Worm (Caenorhabditis elegans): ENCODE measurements around the gene emb-1.

emb-1 gene

DNA sequence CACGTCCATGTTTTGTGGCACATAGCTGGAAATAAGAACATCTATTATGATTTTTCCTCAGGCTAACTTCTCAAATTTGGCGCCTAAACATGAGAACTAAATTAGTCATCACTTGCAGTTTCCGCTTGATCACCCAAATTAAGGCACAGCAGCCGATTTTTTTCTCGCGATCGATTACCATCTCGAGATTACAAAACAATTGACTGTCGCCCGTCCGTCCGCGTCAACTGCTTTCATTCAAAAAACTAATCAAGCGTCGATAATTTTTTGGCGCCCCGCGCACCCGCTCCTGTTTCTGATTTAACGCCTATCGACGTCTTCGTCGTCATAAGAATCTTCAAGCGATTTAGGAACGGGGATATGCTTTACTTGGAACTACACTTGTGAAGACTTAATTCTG, 35.6 kb upstream of the emb-1 start:
- TF ChIP-seq F13C5.2 (tag; optimal IDR thresholded peaks at IDR 0.05) (no peak), hnd-1 (tag; optimal IDR thresholded peaks at IDR 0.05) (no peak), tra-4 (tag; optimal IDR thresholded peaks at IDR 0.05) (no peak), ceh-13 (GFP tag; optimal IDR thresholded peaks at IDR 0.05) (no peak), hmbx-1 (tag; optimal IDR thresholded peaks at IDR 0.05) (no peak), tbx-11 (GFP tag; IDR thresholded peaks at IDR 0.05) (no peak), scrt-1 (GFP tag; IDR thresholded peaks at IDR 0.05) (no peak), flt-1 (GFP tag; IDR thresholded peaks at IDR 0.05) (no peak), ama-1 (optimal IDR thresholded peaks at IDR 0.05) (no peak), ets-7 (tag; optimal IDR thresholded peaks at IDR 0.05) (no peak), hmg-4 (GFP tag; optimal IDR thresholded peaks at IDR 0.05) (no peak), pes-1 (GFP tag; IDR thresholded peaks at IDR 0.05) (no peak), sea-1 (GFP tag; conservative IDR thresholded peaks at IDR 0.05) (no peak), tbx-37 (GFP tag; conservative IDR thresholded peaks at IDR 0.05) (no peak), B0310.2 (tag; optimal IDR thresholded peaks at IDR 0.05) (no peak), ceh-36 (tag; optimal IDR thresholded peaks at IDR 0.05) (no peak), aly-1 (tag; optimal IDR thresholded peaks at IDR 0.05) (no peak)

DNA sequence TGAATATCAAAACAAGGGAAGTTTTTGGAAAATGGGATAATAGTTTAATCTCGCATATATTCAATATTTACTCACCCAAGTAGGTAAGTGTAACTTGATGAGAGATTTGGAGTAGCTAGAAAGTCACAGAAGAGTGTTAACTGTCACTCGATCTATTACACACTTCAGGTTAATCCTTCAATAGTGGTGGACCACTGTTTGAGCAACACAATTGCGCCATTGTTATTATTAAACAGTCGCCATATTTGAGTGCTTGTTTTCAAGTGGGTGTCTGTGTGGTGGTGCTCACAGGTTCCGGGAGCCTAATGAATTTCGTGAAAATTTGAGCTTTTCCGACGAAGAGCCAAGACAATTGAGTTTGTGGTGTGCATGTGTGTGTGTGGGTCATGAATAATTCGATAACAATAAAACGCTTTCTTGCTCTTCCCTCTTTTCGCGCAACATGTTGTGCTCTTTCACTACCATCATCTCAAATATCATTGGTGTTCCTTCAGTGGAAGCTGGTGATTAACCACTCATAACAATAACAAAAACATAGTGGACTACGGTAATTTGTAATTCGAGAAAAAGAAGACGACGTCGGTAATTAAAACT, 34.2 kb upstream of the emb-1 start:
- TF ChIP-seq scrt-1 (GFP tag; IDR thresholded peaks at IDR 0.05) (no peak), hnd-1 (tag; optimal IDR thresholded peaks at IDR 0.05) (no peak), ama-1 (optimal IDR thresholded peaks at IDR 0.05) (no peak), B0310.2 (tag; optimal IDR thresholded peaks at IDR 0.05) (no peak), aly-1 (tag; optimal IDR thresholded peaks at IDR 0.05) (no peak), ceh-36 (tag; optimal IDR thresholded peaks at IDR 0.05) (no peak), tbx-11 (GFP tag; IDR thresholded peaks at IDR 0.05) (no peak), hmbx-1 (tag; optimal IDR thresholded peaks at IDR 0.05) (no peak)

DNA sequence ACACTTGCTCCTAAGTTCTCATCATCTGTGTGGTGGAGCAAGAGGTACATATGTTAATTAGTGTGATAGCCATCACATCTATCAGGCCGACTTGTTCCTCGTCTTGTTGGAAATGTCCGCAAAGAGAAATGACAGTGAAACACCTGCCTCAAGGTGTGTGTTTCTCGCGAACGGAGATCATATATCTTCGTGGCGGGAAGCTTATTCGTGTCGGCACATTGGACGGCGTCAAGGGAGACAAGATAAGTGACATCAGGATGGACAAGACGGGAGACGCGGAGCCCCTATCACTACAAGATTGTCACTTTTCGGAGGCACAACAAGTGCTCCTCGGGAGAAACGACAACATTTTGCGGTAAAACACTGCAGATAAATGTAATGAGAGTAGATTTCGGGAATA, 33.5 kb upstream of the emb-1 start:
- no peak for TF ChIP-seq ceh-13 (GFP tag; optimal IDR thresholded peaks at IDR 0.05)
- no peak for TF ChIP-seq ceh-36 (tag; optimal IDR thresholded peaks at IDR 0.05)
- TF ChIP-seq F13C5.2 (tag; optimal IDR thresholded peaks at IDR 0.05) = no peak
- TF ChIP-seq tra-4 (tag; optimal IDR thresholded peaks at IDR 0.05) = no peak
- TF ChIP-seq hmg-4 (GFP tag; optimal IDR thresholded peaks at IDR 0.05) = no peak
- TF ChIP-seq ama-1 (optimal IDR thresholded peaks at IDR 0.05) = no peak
- TF ChIP-seq aly-1 (tag; optimal IDR thresholded peaks at IDR 0.05) = no peak
- TF ChIP-seq flt-1 (GFP tag; IDR thresholded peaks at IDR 0.05) = no peak
- TF ChIP-seq ets-7 (tag; optimal IDR thresholded peaks at IDR 0.05) = no peak
- TF ChIP-seq tbx-11 (GFP tag; IDR thresholded peaks at IDR 0.05) = no peak
- no peak for TF ChIP-seq sea-1 (GFP tag; conservative IDR thresholded peaks at IDR 0.05)
- TF ChIP-seq pes-1 (GFP tag; IDR thresholded peaks at IDR 0.05) = no peak
- no peak for TF ChIP-seq B0310.2 (tag; optimal IDR thresholded peaks at IDR 0.05)
- no peak for TF ChIP-seq hnd-1 (tag; optimal IDR thresholded peaks at IDR 0.05)
- no peak for TF ChIP-seq hmbx-1 (tag; optimal IDR thresholded peaks at IDR 0.05)
- TF ChIP-seq tbx-37 (GFP tag; conservative IDR thresholded peaks at IDR 0.05) = no peak
- no peak for TF ChIP-seq scrt-1 (GFP tag; IDR thresholded peaks at IDR 0.05)

DNA sequence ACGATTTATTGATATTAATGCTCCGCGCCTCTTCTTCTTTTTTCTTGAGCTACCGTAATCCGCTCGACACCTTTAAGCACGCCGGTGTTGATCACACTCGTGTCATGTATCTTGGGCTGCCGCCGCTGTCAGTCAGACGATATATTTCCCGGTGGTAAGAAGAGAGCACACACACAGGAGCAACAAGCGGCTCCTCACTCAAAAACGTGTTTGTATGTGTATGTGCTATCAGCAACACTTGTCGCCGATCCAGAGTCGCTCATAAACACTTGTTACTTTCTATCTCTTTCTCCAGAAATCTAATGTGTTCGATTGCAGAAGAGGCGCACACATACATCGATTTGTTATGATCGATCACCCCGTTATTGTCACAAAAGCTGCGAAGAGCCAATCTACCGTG, 32.7 kb upstream of the emb-1 start:
- TF ChIP-seq ama-1 (optimal IDR thresholded peaks at IDR 0.05) = no peak
- TF ChIP-seq pes-1 (GFP tag; IDR thresholded peaks at IDR 0.05) = no peak
- TF ChIP-seq tra-4 (tag; optimal IDR thresholded peaks at IDR 0.05) = no peak
- no peak for TF ChIP-seq tbx-37 (GFP tag; conservative IDR thresholded peaks at IDR 0.05)
- no peak for TF ChIP-seq hmbx-1 (tag; optimal IDR thresholded peaks at IDR 0.05)
- no peak for TF ChIP-seq ceh-36 (tag; optimal IDR thresholded peaks at IDR 0.05)
- no peak for TF ChIP-seq hnd-1 (tag; optimal IDR thresholded peaks at IDR 0.05)
- TF ChIP-seq flt-1 (GFP tag; IDR thresholded peaks at IDR 0.05) = no peak
- TF ChIP-seq tbx-11 (GFP tag; IDR thresholded peaks at IDR 0.05) = no peak
- TF ChIP-seq aly-1 (tag; optimal IDR thresholded peaks at IDR 0.05) = no peak
- no peak for TF ChIP-seq B0310.2 (tag; optimal IDR thresholded peaks at IDR 0.05)
- no peak for TF ChIP-seq hmg-4 (GFP tag; optimal IDR thresholded peaks at IDR 0.05)
- TF ChIP-seq ets-7 (tag; optimal IDR thresholded peaks at IDR 0.05) = no peak
- TF ChIP-seq ceh-13 (GFP tag; optimal IDR thresholded peaks at IDR 0.05) = no peak
- no peak for TF ChIP-seq F13C5.2 (tag; optimal IDR thresholded peaks at IDR 0.05)
- TF ChIP-seq scrt-1 (GFP tag; IDR thresholded peaks at IDR 0.05) = no peak
- TF ChIP-seq sea-1 (GFP tag; conservative IDR thresholded peaks at IDR 0.05) = no peak

DNA sequence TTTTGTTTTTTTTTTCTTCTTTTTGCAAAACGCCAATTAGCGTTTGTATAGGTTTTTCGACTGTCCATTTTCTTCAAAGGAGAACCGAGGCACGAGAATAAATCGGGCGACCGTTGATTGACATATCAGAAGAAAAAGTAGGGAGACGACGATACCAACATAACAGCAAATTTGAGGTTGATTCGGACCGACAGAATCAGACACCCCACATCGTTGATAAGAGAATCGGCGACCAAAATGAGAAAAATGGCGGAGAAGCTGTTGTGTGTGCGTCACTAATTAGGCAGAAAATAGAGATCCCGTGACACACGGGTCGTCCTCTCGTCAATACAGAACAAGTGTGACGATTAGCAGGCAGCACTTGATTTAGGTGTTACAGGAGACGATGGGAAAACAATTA, 31.3 kb upstream of the emb-1 start:
- TF ChIP-seq B0310.2 (tag; optimal IDR thresholded peaks at IDR 0.05) (no peak), hnd-1 (tag; optimal IDR thresholded peaks at IDR 0.05) (no peak), F13C5.2 (tag; optimal IDR thresholded peaks at IDR 0.05) (no peak), flt-1 (GFP tag; IDR thresholded peaks at IDR 0.05) (no peak), ceh-13 (GFP tag; optimal IDR thresholded peaks at IDR 0.05) (no peak), tbx-37 (GFP tag; conservative IDR thresholded peaks at IDR 0.05) (no peak), hmg-4 (GFP tag; optimal IDR thresholded peaks at IDR 0.05) (no peak), aly-1 (tag; optimal IDR thresholded peaks at IDR 0.05) (no peak), scrt-1 (GFP tag; IDR thresholded peaks at IDR 0.05) (no peak), ceh-36 (tag; optimal IDR thresholded peaks at IDR 0.05) (no peak), pes-1 (GFP tag; IDR thresholded peaks at IDR 0.05) (no peak), ets-7 (tag; optimal IDR thresholded peaks at IDR 0.05) (no peak), tbx-11 (GFP tag; IDR thresholded peaks at IDR 0.05) (no peak), sea-1 (GFP tag; conservative IDR thresholded peaks at IDR 0.05) (no peak), ama-1 (optimal IDR thresholded peaks at IDR 0.05) (no peak), tra-4 (tag; optimal IDR thresholded peaks at IDR 0.05) (no peak), hmbx-1 (tag; optimal IDR thresholded peaks at IDR 0.05) (no peak)

DNA sequence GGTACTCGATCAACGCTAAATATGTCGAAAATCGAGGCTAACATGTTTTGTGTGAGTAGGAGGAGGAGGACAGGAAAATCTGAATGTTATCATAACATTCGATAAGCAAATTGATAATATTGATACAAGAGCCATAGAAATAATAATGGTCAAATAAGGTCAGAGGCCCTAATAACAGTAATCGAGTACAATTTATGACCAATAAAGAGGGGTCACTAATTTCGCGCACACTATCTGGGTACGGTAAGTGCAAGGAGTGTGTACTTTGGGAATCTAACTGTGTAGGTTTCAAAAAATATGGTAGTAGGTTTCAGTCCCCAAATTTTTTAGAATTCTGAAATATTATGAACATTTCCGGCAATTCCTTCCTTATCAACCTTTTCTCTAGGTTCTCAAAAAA, 29.7 kb upstream of the emb-1 start:
- no peak for TF ChIP-seq tbx-37 (GFP tag; conservative IDR thresholded peaks at IDR 0.05)
- no peak for TF ChIP-seq B0310.2 (tag; optimal IDR thresholded peaks at IDR 0.05)
- no peak for TF ChIP-seq flt-1 (GFP tag; IDR thresholded peaks at IDR 0.05)
- TF ChIP-seq ceh-13 (GFP tag; optimal IDR thresholded peaks at IDR 0.05) = no peak
- no peak for TF ChIP-seq hmg-4 (GFP tag; optimal IDR thresholded peaks at IDR 0.05)
- TF ChIP-seq scrt-1 (GFP tag; IDR thresholded peaks at IDR 0.05) = no peak
- TF ChIP-seq sea-1 (GFP tag; conservative IDR thresholded peaks at IDR 0.05) = no peak
- TF ChIP-seq tbx-11 (GFP tag; IDR thresholded peaks at IDR 0.05) = no peak
- TF ChIP-seq pes-1 (GFP tag; IDR thresholded peaks at IDR 0.05) = no peak
- no peak for TF ChIP-seq ama-1 (optimal IDR thresholded peaks at IDR 0.05)
- no peak for TF ChIP-seq hnd-1 (tag; optimal IDR thresholded peaks at IDR 0.05)
- TF ChIP-seq aly-1 (tag; optimal IDR thresholded peaks at IDR 0.05) = no peak
- TF ChIP-seq ceh-36 (tag; optimal IDR thresholded peaks at IDR 0.05) = no peak
- TF ChIP-seq F13C5.2 (tag; optimal IDR thresholded peaks at IDR 0.05) = no peak
- no peak for TF ChIP-seq hmbx-1 (tag; optimal IDR thresholded peaks at IDR 0.05)
- no peak for TF ChIP-seq tra-4 (tag; optimal IDR thresholded peaks at IDR 0.05)
- no peak for TF ChIP-seq ets-7 (tag; optimal IDR thresholded peaks at IDR 0.05)
